Worm (Caenorhabditis elegans) whole organism, L1 larva: ENCODE measurements around the gene R144.11.
A peak's percentile ranks its signal among the peaks of the same experiment; 100 is the strongest.

Experiments used
- C04F5.9 ChIP-seq: sonication (generic microtip); optimal IDR thresholded peaks from 2 replicates; lab custom pipeline; 2016; ENCODE audit warnings: missing genetic modification characterization, missing compliant biosample characterization
- C16A3.4 ChIP-seq: fragments of 150-350 bp; optimal IDR thresholded peaks from 2 replicates; lab custom pipeline; 2014; ENCODE audit warnings: missing biosample characterization, missing genetic modification characterization
- F16B12.6 ChIP-seq: fragments of 150-350 bp; optimal IDR thresholded peaks from 2 replicates; lab custom pipeline; 2014; ENCODE audit warnings: missing biosample characterization, missing genetic modification characterization
- aha-1 ChIP-seq: fragments of 150-350 bp; optimal IDR thresholded peaks from 2 replicates; lab custom pipeline; 2014; ENCODE audit warnings: missing biosample characterization, missing genetic modification characterization
- aly-2 ChIP-seq: fragments of 150-350 bp; optimal IDR thresholded peaks from 2 replicates; lab custom pipeline; 2014; ENCODE audit warnings: missing biosample characterization, missing genetic modification characterization
- ama-1 ChIP-seq: fragments of 150-350 bp; optimal IDR thresholded peaks from 2 replicates; lab custom pipeline; 2014
- ceh-63 ChIP-seq: fragments of 200-800 bp; sonication (Bioruptor generic); optimal IDR thresholded peaks from 2 replicates; lab custom pipeline; 2018; ENCODE audit warnings: mild to moderate bottlenecking, missing genetic modification characterization, missing compliant biosample characterization
- ceh-8 ChIP-seq: fragments of 200-800 bp; sonication (Bioruptor generic); optimal IDR thresholded peaks from 2 replicates; lab custom pipeline; 2018; ENCODE audit warnings: mild to moderate bottlenecking, missing genetic modification characterization, moderate library complexity, missing compliant biosample characterization
- ceh-90 ChIP-seq: sonication (generic microtip); optimal IDR thresholded peaks from 2 replicates; lab custom pipeline; 2016; ENCODE audit warnings: missing genetic modification characterization, missing compliant biosample characterization
- ces-1 ChIP-seq: fragments of 150-350 bp; optimal IDR thresholded peaks from 2 replicates; lab custom pipeline; 2014; ENCODE audit warnings: missing biosample characterization, missing genetic modification reagents, missing genetic modification characterization
- dpl-1 ChIP-seq, 3 experiments: fragments of 150-350 bp in 2 of 3; sonication (generic microtip) in 1 of 3; optimal IDR thresholded peaks; 2 replicates each; lab custom pipeline; 2014 to 2017; ENCODE audit warnings: missing biosample characterization in 3 of 3, missing genetic modification characterization in 3 of 3, missing genetic modification reagents in 3 of 3
- efl-1 ChIP-seq, 4 experiments: fragments of 150-350 bp; optimal IDR thresholded peaks in 3 of 4; peaks in 1 of 4; 1 replicate in 1 of 4; 2 replicates in 3 of 4; lab custom pipeline; 2014; ENCODE audit warnings: missing biosample characterization in 2 of 4, missing genetic modification characterization in 2 of 4, missing genetic modification reagents in 2 of 4
- efl-3 ChIP-seq: fragments of 200-800 bp; sonication (Bioruptor generic); optimal IDR thresholded peaks from 2 replicates; lab custom pipeline; 2018; ENCODE audit warnings: mild to moderate bottlenecking, missing genetic modification characterization, missing compliant biosample characterization
- egl-13 ChIP-seq: sonication (generic microtip); optimal IDR thresholded peaks from 2 replicates; lab custom pipeline; 2016; ENCODE audit warnings: missing genotype, missing genetic modification reagents, missing genetic modification characterization, missing compliant biosample characterization
- egl-27 ChIP-seq, 2 experiments: fragments of 150-350 bp in 1 of 2; sonication (generic microtip); optimal IDR thresholded peaks; 3 replicates each; lab custom pipeline; 2017 to 2018; ENCODE audit warnings: missing biosample characterization in 2 of 2, missing genetic modification characterization in 2 of 2, missing genetic modification reagents in 2 of 2
- elt-2 ChIP-seq: sonication (generic microtip); optimal IDR thresholded peaks from 2 replicates; lab custom pipeline; 2016; ENCODE audit warnings: missing genetic modification characterization, mild to moderate bottlenecking, inconsistent platforms, missing compliant biosample characterization, missing genetic modification reagents
- fkh-4 ChIP-seq: sonication (generic microtip); optimal IDR thresholded peaks from 2 replicates; lab custom pipeline; 2016; ENCODE audit warnings: missing compliant biosample characterization, missing genetic modification characterization, borderline replicate concordance
- fos-1 ChIP-seq: fragments of 150-350 bp; optimal IDR thresholded peaks from 2 replicates; lab custom pipeline; 2014; ENCODE audit warnings: missing biosample characterization, missing genetic modification characterization
- hlh-17 ChIP-seq: fragments of 200-800 bp; sonication (Bioruptor generic); optimal IDR thresholded peaks from 2 replicates; lab custom pipeline; 2018; ENCODE audit warnings: missing genetic modification characterization, mild to moderate bottlenecking, missing compliant biosample characterization, moderate library complexity, borderline replicate concordance
- irx-1 ChIP-seq: sonication (generic microtip); optimal IDR thresholded peaks from 2 replicates; lab custom pipeline; 2016; ENCODE audit warnings: missing genetic modification characterization, missing compliant biosample characterization
- isw-1 ChIP-seq: fragments of 200-800 bp; sonication (Bioruptor generic); IDR thresholded peaks from 2 replicates; pipeline ENCODE4 v1.3.6; 2022; ENCODE audit warnings: missing genetic modification characterization, missing compliant biosample characterization
- jun-1 ChIP-seq: fragments of 150-350 bp; optimal IDR thresholded peaks from 2 replicates; lab custom pipeline; 2014; ENCODE audit warnings: missing biosample characterization, missing genetic modification reagents, missing genetic modification characterization
- lin-14 ChIP-seq: fragments of 200-800 bp; sonication (Bioruptor generic); optimal IDR thresholded peaks from 2 replicates; lab custom pipeline; 2018; ENCODE audit warnings: mild to moderate bottlenecking, missing genetic modification characterization, moderate library complexity, missing compliant biosample characterization
- lin-15B ChIP-seq: fragments of 150-350 bp; sonication (generic microtip); optimal IDR thresholded peaks from 3 replicates; lab custom pipeline; 2014; ENCODE audit warnings: missing biosample characterization, missing genetic modification characterization
- lin-35 ChIP-seq, 2 experiments: fragments of 150-350 bp; optimal IDR thresholded peaks; 2 replicates each; lab custom pipeline; 2014; ENCODE audit warnings: missing biosample characterization in 2 of 2, missing genetic modification characterization in 2 of 2, missing genetic modification reagents in 2 of 2
- lir-3 ChIP-seq: sonication (generic microtip); optimal IDR thresholded peaks from 2 replicates; lab custom pipeline; 2016; ENCODE audit warnings: mild to moderate bottlenecking, missing genetic modification characterization, moderate library complexity, missing compliant biosample characterization; ENCODE audit not compliant: poor library complexity
- lsy-2 ChIP-seq, 2 experiments: fragments of 150-350 bp; optimal IDR thresholded peaks; 2 replicates each; lab custom pipeline; 2014; ENCODE audit warnings: missing biosample characterization in 2 of 2, missing genetic modification characterization in 2 of 2
- mdl-1 ChIP-seq, 2 experiments: fragments of 150-350 bp; optimal IDR thresholded peaks; 2 replicates each; lab custom pipeline; 2014 to 2017; ENCODE audit warnings: missing biosample characterization in 2 of 2, missing genetic modification characterization in 2 of 2, inconsistent platforms in 1 of 2
- mep-1 ChIP-seq: fragments of 150-350 bp; optimal IDR thresholded peaks from 2 replicates; lab custom pipeline; 2014; ENCODE audit warnings: missing biosample characterization, missing genetic modification characterization
- nhr-19 ChIP-seq: fragments of 200-800 bp; sonication (Bioruptor generic); conservative IDR thresholded peaks from 2 replicates; pipeline ENCODE4 v1.3.6; 2022; ENCODE audit warnings: missing genetic modification characterization, missing compliant biosample characterization
- nhr-20 ChIP-seq: sonication (generic microtip); optimal IDR thresholded peaks from 2 replicates; lab custom pipeline; 2016; ENCODE audit warnings: mild to moderate bottlenecking, missing genetic modification characterization, missing compliant biosample characterization
- nhr-237 ChIP-seq: fragments of 150-350 bp; optimal IDR thresholded peaks from 2 replicates; lab custom pipeline; 2014; ENCODE audit warnings: missing biosample characterization, missing genetic modification characterization
- nhr-28 ChIP-seq: fragments of 150-350 bp; optimal IDR thresholded peaks from 2 replicates; lab custom pipeline; 2014; ENCODE audit warnings: missing biosample characterization, missing genetic modification characterization
- nhr-47 ChIP-seq: sonication (generic microtip); optimal IDR thresholded peaks from 2 replicates; lab custom pipeline; 2016; ENCODE audit warnings: mild to moderate bottlenecking, missing genetic modification characterization, moderate library complexity, missing compliant biosample characterization
- nhr-71 ChIP-seq: sonication (generic microtip); optimal IDR thresholded peaks from 2 replicates; lab custom pipeline; 2016; ENCODE audit warnings: mild to moderate bottlenecking, missing genetic modification characterization, moderate library complexity, missing compliant biosample characterization
- nhr-84 ChIP-seq: sonication (generic microtip); optimal IDR thresholded peaks from 2 replicates; lab custom pipeline; 2017; ENCODE audit warnings: missing biosample characterization, missing genetic modification characterization
- nhr-90 ChIP-seq: sonication (generic microtip); optimal IDR thresholded peaks from 2 replicates; lab custom pipeline; 2016; ENCODE audit warnings: mild to moderate bottlenecking, missing genetic modification characterization, missing compliant biosample characterization; ENCODE audit not compliant: poor library complexity
- rnt-1 ChIP-seq: sonication (generic microtip); optimal IDR thresholded peaks from 2 replicates; lab custom pipeline; 2016; ENCODE audit warnings: mild to moderate bottlenecking, missing genetic modification characterization, moderate library complexity, missing compliant biosample characterization
- skn-1 ChIP-seq: fragments of 150-350 bp; optimal IDR thresholded peaks from 2 replicates; lab custom pipeline; 2014; ENCODE audit warnings: missing biosample characterization, missing genetic modification characterization
- snpc-4 ChIP-seq: fragments of 150-350 bp; optimal IDR thresholded peaks from 2 replicates; lab custom pipeline; 2014; ENCODE audit warnings: missing biosample characterization, missing genetic modification characterization
- snu-23 ChIP-seq: sonication (generic microtip); optimal IDR thresholded peaks from 2 replicates; lab custom pipeline; 2016; ENCODE audit warnings: missing genetic modification characterization, missing compliant biosample characterization
- sup-37 ChIP-seq: fragments of 200-800 bp; sonication (Bioruptor generic); optimal IDR thresholded peaks from 2 replicates; lab custom pipeline; 2018; ENCODE audit warnings: mild to moderate bottlenecking, missing genetic modification characterization, missing compliant biosample characterization
- swsn-7 ChIP-seq: sonication (generic microtip); optimal IDR thresholded peaks from 2 replicates; lab custom pipeline; 2016; ENCODE audit warnings: missing genetic modification characterization, missing compliant biosample characterization
- tbx-2 ChIP-seq: sonication (generic microtip); optimal IDR thresholded peaks from 2 replicates; lab custom pipeline; 2016; ENCODE audit warnings: missing genetic modification characterization, missing compliant biosample characterization
- tlp-1 ChIP-seq: fragments of 150-350 bp; optimal IDR thresholded peaks from 2 replicates; lab custom pipeline; 2014; ENCODE audit warnings: missing biosample characterization, missing genetic modification characterization
- unc-130 ChIP-seq: fragments of 150-350 bp; optimal IDR thresholded peaks from 2 replicates; lab custom pipeline; 2017; ENCODE audit warnings: missing biosample characterization, missing genetic modification characterization, inconsistent platforms
- unc-30 ChIP-seq: sonication (generic microtip); optimal IDR thresholded peaks from 2 replicates; lab custom pipeline; 2017; ENCODE audit warnings: missing biosample characterization, missing genetic modification characterization
- vab-15 ChIP-seq: sonication (generic microtip); optimal IDR thresholded peaks from 2 replicates; lab custom pipeline; 2017; ENCODE audit warnings: missing genotype, mild to moderate bottlenecking, missing genetic modification characterization, missing compliant biosample characterization
- xbp-1 ChIP-seq: sonication (generic microtip); optimal IDR thresholded peaks from 2 replicates; lab custom pipeline; 2016; ENCODE audit warnings: missing genetic modification characterization, missing compliant biosample characterization
- zag-1 ChIP-seq: fragments of 150-350 bp; optimal IDR thresholded peaks from 2 replicates; lab custom pipeline; 2014; ENCODE audit warnings: missing biosample characterization, missing genetic modification characterization
- zip-4 ChIP-seq: fragments of 200-800 bp; sonication (Bioruptor generic); optimal IDR thresholded peaks from 2 replicates; lab custom pipeline; 2018; ENCODE audit warnings: mild to moderate bottlenecking, missing genetic modification characterization, moderate library complexity, missing compliant biosample characterization
- ztf-11 ChIP-seq, 2 experiments: sonication (generic microtip); optimal IDR thresholded peaks; 2 replicates each; lab custom pipeline; 2016 to 2017; ENCODE audit warnings: missing genetic modification characterization in 2 of 2, missing biosample characterization in 1 of 2, missing compliant biosample characterization in 1 of 2

Gene R144.11

ce11 chrIII:5013915-5014346 is 5.3 kb upstream of the R144.11 start:
- TF ChIP-seq nhr-237 (tag; lab: Kevin White, UChicago) (peak; percentile 74), zag-1 (tag; lab: Kevin White, UChicago) (peak; percentile 77), xbp-1 (tag; lab: Kevin White, UChicago) (peak; percentile 85), tlp-1 (tag; lab: Kevin White, UChicago) (no peak), irx-1 (peak; percentile 59), nhr-90 (tag; lab: Kevin White, UChicago) (peak; percentile 75), efl-1 (optimal IDR thresholded peaks at IDR 0.05; lab: Kevin White, UChicago) (peak; percentile 81 to 82), efl-1 (GFP tag; optimal IDR thresholded peaks at IDR 0.05 in 1 of 2; lab: Kevin White, UChicago) (peak; percentile 54 to 95), nhr-71 (tag; lab: Kevin White, UChicago) (peak; percentile 94), jun-1 (tag; lab: Kevin White, UChicago) (peak; percentile 85), C04F5.9 (tag; lab: Kevin White, UChicago) (peak; percentile 24), snu-23 (GFP tag; lab: Kevin White, UChicago) (peak; percentile 96), tbx-2 (tag; lab: Kevin White, UChicago) (peak; percentile 96), egl-27 (tag; optimal IDR thresholded peaks at IDR 0.05; lab: Kevin White, UChicago) (peak in 1 of 2 experiments; percentile 82), lsy-2 (tag; optimal IDR thresholded peaks at IDR 0.05; lab: Kevin White, UChicago) (peak; percentile 83 to 91), C16A3.4 (tag; lab: Kevin White, UChicago) (peak; percentile 80), zip-4 (GFP tag; lab: Kevin White, UChicago) (no peak), ztf-11 (tag; optimal IDR thresholded peaks at IDR 0.05; lab: Kevin White, UChicago) (peak in 1 of 2 experiments; percentile 81), nhr-84 (tag; lab: Kevin White, UChicago) (no peak), mdl-1 (tag; optimal IDR thresholded peaks at IDR 0.05; lab: Kevin White, UChicago) (peak in 1 of 2 experiments; percentile 84), rnt-1 (peak; percentile 71), nhr-20 (tag; lab: Kevin White, UChicago) (peak; percentile 86), nhr-19 (GFP tag; lab: Robert Waterston, UW) (peak; percentile 84), lin-15B (tag; lab: Kevin White, UChicago) (peak; percentile 45), ceh-8 (peak; percentile 57), F16B12.6 (tag; lab: Kevin White, UChicago) (peak; percentile 13), fkh-4 (peak; percentile 20), unc-30 (tag; lab: Kevin White, UChicago) (no peak), ceh-90 (tag; lab: Kevin White, UChicago) (no peak), aly-2 (tag; lab: Kevin White, UChicago) (peak; percentile 86), dpl-1 (GFP tag; optimal IDR thresholded peaks at IDR 0.05; lab: Kevin White, UChicago) (peak; percentile 65 to 69 (median 65)), ama-1 (peak; percentile 15), egl-13 (tag; lab: Kevin White, UChicago) (peak; percentile 75), vab-15 (tag; lab: Kevin White, UChicago) (peak; percentile 22), fos-1 (tag; lab: Kevin White, UChicago) (peak; percentile 88), skn-1 (peak; percentile 86), elt-2 (tag; lab: Kevin White, UChicago) (peak; percentile 44), swsn-7 (tag; lab: Kevin White, UChicago) (peak; percentile 89), efl-3 (GFP tag; lab: Kevin White, UChicago) (no peak), snpc-4 (peak; percentile 75), nhr-47 (tag; lab: Kevin White, UChicago) (peak; percentile 88), isw-1 (GFP tag; lab: Robert Waterston, UW) (peak; percentile 75), hlh-17 (GFP tag; lab: Kevin White, UChicago) (no peak), lir-3 (tag; lab: Kevin White, UChicago) (peak; percentile 71), lin-14 (peak; percentile 98), sup-37 (peak; percentile 32), mep-1 (tag; lab: Kevin White, UChicago) (peak; percentile 97), ceh-63 (GFP tag; lab: Kevin White, UChicago) (no peak), lin-35 (GFP tag; optimal IDR thresholded peaks at IDR 0.05; lab: Kevin White, UChicago) (peak; percentile 71 to 83), unc-130 (tag; lab: Kevin White, UChicago) (peak; percentile 48), ces-1 (GFP tag; lab: Kevin White, UChicago) (no peak), aha-1 (tag; lab: Kevin White, UChicago) (no peak), nhr-28 (no peak)
